Fruit fly (Drosophila melanogaster) whole organism, larva: ENCODE data around the gene CG8260.

Source experiments
- noc ChIP-seq: fragments of 200-800 bp; sonication (Bioruptor generic); optimal IDR thresholded peaks from 3 replicates; lab custom pipeline; 2019; ENCODE audit warnings: missing biosample characterization, mild to moderate bottlenecking, missing genetic modification characterization, moderate library complexity

CG8260 gene

DNA sequence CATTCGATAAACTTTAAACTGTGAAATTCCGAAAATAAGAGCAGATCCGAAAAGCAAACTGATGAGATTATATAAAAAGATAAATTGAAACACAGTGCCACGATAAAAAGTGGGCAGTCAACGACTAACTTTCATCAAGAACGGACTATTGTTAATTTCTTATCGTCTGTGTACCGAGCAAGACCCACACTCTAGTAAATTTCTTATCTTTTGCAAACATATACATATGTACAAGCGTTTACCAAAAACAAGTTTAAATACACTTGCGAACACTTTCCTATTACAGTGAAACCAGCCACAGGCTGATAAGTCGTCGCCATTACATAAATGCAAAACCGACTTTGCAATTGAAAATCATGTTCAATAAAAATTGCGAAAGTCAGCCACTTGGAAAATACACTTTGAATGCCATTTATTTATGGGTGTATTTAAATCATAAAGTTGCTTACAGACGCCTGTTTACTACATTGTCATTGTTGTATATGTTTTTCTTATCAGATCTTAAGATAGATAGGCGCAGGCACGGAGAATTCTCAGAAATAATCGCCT is 2.6 kb downstream of the CG8260 start:
- TF ChIP-seq noc (tag; lab: Kevin White, UChicago), result peak; percentile 56

DNA sequence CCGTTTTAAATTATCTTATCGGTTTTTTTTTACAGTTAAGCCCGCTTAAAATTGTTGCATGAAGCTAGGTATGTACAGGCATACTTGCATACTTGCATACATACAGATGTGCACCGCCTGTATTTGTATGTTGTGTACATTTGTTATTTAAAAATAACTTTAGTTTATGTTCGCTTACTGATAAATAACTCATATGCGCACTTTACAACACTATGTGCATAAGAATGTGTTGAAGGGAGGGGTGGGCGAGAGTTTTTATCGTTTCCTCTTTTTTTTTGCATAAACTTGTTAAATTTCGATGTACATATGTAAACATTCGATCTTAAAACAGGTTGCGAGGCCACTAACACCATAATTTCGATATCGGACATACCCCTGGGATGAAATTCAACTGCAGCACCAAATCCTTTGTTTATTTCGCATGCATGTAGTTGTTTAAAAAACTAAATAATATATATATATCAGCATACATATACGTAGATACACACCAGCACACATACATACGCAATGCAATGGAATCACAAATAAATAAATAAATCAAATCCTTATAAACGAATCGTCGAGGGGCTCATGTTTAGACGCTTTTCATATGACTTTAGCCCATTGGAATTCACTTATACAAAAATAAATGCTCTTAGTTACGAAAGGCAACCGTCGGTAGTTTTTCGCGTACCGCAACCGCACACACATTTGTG is 3.8 kb downstream of the CG8260 start:
- TF ChIP-seq noc (tag; lab: Kevin White, UChicago), result no peak

DNA sequence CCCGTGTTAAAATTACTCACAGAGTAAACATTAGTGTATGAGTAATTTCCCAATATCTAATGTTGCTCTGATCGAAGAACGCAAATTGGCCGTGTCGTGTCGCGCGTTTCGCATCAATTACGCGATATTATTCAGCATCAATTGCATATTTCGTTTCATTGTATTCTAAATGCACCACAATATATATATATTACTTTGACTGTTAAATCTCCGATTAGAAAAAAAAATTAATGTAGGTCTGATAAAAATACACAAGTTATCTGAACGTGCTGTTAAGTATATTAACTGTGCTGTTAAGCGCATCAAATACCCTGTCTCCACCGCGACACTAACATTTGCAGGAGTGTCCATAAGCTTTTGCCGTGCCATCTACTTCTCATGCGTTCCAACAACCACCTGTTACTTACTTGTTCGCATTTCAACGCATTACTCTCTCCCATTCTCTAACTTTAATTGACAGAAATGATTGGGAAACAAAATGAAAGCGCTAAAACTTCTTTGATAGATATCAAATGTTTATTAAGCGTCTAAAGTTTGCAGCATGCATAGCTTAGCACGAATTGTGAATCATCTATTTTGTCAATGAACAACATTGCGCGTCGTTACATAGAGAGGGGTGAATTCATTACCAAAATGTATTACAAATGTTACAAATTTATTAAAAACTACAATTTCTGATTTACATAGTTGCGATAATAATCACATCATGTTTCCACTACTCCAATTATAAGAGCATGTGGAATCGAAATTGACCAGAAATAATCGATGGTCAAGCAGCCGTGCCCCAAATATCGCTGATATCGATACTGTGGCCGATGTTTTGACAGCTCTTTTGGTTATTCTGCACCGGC is 4.6 kb downstream of the CG8260 start, which contains the start of the genes Graf and mRpL3:
TSS of gene Graf (minus strand) at position 287 of the 851 bp plus-strand sequence.
TSS of gene mRpL3 (plus strand) at position 802 of the 851 bp plus-strand sequence.
- TF ChIP-seq noc (tag; lab: Kevin White, UChicago), result no peak

DNA sequence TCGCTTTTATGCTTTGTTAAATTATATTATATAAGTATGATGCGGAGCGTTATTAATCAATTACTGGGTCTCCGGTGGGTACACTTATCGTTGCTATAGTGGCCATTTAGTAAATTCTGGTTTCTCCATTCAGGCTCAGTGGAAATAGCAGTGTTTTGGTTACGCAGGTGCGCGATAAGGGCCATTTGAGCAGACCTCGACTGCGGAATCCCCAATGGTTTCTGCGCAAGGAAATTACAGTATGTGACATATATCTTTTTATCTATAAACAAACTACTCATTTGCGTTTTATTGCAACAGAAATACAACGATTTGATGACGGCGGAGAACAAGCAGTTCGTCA is 5.2 kb downstream of the CG8260 start:
- no peak for TF ChIP-seq noc (tag; lab: Kevin White, UChicago)

DNA sequence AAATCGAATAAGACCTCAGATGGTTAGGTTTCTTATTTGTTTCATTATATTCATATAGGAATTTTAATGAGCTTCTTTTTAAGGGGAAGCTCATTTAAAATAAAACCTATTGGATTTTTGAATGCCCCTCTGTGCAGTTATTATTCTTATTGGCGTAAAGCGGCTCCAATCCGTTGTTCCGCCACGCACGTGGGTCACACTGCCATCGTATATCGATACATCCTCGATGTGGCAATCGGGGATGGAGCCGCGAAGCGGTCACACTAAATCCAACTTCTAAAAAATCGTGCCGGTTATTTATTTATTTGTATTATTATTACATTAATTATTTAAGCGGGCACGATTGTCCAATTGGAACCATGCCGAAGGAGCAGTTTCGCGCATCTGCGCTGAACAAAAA is 6.6 kb downstream of the CG8260 start, which contains the start of gene Polr3A:
TSS of gene Polr3A (plus strand) at position 234 of the 400 bp plus-strand sequence.
- TF ChIP-seq noc (tag; lab: Kevin White, UChicago), result no peak

DNA sequence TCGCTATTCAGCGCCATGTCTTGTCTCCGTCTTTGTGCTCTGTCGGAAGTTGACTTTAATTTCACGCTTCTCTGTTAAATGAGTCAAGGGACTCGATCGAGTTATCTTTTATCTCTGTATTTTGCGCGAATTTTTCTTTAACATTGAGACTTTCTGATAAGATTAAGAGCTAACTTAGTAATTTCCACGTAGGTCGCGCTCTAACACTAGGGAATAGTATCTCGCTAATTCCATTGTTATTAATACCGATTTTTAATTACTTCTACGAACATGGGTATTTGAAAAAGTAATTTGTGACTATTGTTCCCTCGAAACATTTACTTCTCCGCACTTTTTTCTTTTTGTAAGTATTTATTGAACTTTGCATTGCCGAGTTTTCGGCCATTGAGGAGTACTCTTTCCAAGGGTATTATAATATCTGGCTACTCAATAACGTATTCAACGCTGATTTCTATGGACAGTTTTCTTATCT is 10.3 kb downstream of the CG8260 start, which contains the start of gene CG8952:
TSS of gene CG8952 (minus strand) at position 51 of the 472 bp plus-strand sequence.
- no peak for TF ChIP-seq noc (tag; lab: Kevin White, UChicago)

DNA sequence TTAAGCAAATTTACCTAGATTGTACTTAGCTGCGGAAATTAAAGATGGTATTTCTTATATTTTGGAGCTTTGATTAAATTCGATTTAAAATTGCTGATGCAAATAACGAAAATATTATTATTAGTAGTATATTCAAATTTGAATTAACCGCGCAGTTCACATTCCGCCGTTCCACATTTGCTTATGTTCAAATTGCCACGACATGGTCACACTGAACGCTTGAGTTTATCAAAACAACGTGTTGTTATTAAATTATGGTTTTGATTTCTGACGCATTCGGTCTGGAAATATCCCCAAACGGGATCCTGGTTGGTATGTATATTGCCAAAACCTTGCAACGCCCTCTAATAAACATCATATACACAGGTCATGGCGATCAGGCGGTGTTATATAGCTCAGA is 13.3 kb downstream of the CG8260 start, which contains the start of gene CG33172:
TSS of gene CG33172 (plus strand) at position 208 of the 400 bp plus-strand sequence.
- no peak for TF ChIP-seq noc (tag; lab: Kevin White, UChicago)

DNA sequence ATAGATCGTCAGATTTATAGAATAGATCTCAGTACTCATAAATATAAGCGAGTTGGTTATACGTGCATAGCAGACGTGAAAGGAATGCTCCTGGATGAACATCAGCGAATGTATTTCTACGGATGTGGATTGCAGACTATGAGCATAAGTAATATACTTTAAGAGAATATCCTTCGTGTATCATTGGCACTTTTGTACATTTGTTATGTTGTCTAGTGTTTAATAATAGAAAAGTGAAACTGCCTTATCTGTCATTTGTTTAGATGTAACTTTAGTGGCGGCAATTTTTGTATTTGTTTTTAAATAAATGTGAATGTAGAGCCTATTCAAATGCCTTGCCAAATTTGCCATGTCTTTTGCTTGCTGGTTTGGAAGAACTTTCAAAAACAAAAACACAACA is 16.5 kb downstream of the CG8260 start, which contains the start of gene CG43672:
TSS of gene CG43672 (plus strand) at position 301 of the 400 bp plus-strand sequence.
- TF ChIP-seq noc (tag; lab: Kevin White, UChicago), result no peak

DNA sequence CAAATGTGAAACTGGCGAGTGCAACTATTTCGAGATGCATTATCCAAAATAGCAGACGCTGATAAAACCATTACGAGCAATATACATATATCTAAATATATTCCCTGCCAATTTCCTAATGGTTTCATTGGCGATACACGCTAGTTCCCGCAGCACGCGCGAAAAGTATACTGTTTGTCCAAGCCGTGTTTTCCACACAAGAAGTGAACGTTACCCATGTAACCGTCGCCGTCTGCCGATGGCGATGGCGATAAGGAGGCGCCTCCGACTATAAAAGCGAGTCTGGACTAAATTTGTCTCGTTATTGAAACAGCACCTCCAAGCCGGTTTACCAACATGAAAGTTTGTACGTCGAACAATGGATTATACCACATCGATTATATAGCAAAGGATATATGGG is 22.7 kb downstream of the CG8260 start, which contains the start of gene CG43673:
TSS of gene CG43673 (plus strand) at position 301 of the 400 bp plus-strand sequence.
- TF ChIP-seq noc (tag; lab: Kevin White, UChicago), result no peak

DNA sequence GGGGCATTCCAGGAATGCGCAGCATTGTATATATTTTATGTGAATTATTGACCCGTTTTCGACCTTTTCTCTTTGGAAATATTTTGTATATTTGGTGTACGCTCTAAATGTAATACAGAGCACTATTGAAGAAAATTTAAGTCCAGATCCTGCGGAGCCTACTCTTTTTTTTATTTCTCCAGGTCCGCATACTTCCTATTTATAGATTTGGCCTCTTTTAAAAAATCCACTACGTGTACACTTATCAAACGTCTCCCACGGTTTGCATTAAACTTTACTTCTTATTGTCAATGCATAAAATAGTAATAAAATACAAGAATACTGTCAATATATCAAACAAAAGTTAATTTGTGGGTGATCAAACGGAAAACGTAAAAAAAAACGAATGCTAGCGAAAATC is 27.5 kb downstream of the CG8260 start, which contains the start of gene Efhc1.1:
TSS of gene Efhc1.1 (minus strand) at position 101 of the 400 bp plus-strand sequence.
- no peak for TF ChIP-seq noc (tag; lab: Kevin White, UChicago)

DNA sequence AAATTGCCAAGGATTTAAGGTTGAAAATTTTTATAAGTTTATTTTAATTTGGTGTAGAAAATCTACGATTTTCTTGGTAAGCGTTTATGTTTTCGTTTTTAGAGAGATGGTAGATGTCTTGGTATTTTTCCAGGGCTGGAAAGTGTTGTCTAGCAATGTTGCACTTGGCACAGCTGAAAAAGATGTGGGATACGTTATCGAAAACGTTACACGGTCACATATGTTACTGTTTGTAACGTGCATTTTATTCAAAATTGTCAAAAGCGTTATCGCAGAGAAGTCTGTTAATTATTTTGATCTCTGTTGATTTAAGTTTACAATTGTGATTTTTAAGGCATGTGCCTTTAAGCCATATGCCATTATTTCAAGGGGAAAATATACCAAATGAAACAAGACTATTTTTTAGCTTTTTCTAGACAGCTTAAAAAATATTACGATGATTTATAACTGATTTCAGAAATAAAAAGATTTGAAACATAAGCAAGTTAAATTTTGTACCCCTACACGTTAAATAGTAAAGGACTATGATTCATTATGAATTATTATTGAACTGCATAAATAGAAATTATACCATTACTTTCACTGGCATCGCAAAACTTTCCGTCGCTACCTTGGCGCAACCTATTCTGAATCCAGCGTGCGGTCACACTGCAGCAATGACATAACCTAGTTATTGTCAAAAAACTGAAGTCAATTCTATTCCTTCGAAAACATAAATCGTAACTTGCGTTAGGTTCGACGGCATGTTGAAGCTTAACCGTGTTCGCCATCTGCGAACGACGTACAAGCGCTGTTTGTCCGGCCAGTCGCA is 29.5 kb downstream of the CG8260 start, which contains the start of the genes Paf-AHalpha and mRpS30:
TSS of gene Paf-AHalpha (minus strand) at position 155 of the 811 bp plus-strand sequence.
TSS of gene mRpS30 (plus strand) at position 619 of the 811 bp plus-strand sequence.
- no peak for TF ChIP-seq noc (tag; lab: Kevin White, UChicago)

DNA sequence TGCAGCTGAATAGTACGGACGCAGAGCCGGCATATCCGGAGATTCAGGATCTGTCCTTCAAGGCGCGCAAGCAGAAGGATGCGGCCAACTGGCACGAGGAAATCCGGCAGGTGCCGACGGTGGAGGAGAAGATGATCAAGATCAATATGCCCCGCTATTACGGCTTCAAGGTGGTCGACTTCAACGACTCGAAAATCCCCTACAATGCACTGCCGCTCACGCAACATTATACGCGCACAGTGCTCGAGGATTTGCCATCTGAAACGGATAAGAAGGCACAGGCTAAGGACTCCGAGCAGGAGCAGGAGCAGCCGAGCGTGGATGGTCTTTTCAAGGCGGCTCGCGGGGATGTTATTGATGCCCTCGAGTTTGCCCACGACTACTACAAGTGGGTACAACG is 30.1 kb downstream of the CG8260 start:
- no peak for TF ChIP-seq noc (tag; lab: Kevin White, UChicago)

DNA sequence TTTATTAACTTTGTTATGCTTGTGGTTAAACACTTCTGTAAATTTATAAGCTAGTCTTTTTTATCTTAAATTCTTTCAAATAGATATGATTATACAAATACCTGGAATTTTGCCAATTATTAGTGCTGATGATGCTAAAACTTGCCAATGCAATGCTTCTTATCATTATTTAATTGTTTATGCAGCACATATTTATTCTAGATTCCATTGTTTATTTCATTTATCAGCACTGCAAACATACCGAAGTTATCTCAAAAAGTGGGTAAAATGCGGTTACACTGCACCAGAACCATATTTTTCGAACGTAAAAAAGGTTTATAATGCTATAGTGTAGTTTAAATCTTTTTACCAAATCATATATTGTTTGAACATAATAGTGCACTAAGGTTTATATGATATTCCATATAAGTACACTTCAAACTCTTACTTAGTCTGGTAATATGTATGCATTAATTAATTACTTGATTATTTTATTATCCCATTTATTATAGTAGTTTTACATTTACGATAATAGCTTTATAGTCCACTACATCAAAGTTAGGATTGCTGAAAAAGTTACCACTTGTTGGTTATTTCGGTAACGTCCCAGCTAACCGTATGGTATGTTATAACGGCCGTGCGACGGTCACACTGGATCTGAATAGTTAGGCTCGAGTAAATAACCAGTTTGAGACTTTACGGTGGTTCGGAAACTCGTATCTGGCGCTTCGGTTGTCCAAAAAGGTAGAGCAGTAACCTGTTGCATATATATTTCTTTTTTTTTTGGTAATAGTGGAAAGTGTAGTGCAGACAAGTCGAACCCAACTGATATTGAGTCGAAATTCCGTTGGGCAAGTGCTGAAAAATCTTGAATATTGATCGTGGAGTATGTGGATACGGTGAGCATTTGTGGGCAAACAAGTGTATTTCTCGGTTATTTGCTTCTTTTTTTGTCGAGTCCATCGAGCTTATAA is 32.4 kb downstream of the CG8260 start, which contains the start of gene Rhp:
TSS of gene Rhp (plus strand) at position 663 of the 953 bp plus-strand sequence.
- no peak for TF ChIP-seq noc (tag; lab: Kevin White, UChicago)
